Worm (Caenorhabditis elegans) whole organism, L2 larva: Measurements from ENCODE around the gene C31A11.13.
A peak's percentile ranks its signal among the peaks of the same experiment; 100 is the strongest.

ENCODE experiments used
- C34F6.9 ChIP-seq: fragments of 150-350 bp; optimal IDR thresholded peaks from 2 replicates; lab custom pipeline; 2014; ENCODE audit warnings: missing biosample characterization, missing genetic modification characterization
- F13H6.1 ChIP-seq: sonication (generic microtip); optimal IDR thresholded peaks from 2 replicates; lab custom pipeline; 2016; ENCODE audit warnings: missing genetic modification characterization, missing compliant biosample characterization
- R02D3.7 ChIP-seq: fragments of 150-350 bp; optimal IDR thresholded peaks from 2 replicates; lab custom pipeline; 2014; ENCODE audit warnings: missing biosample characterization, missing genetic modification characterization
- Y55F3AM.14 ChIP-seq: fragments of 200-800 bp; sonication (Bioruptor generic); optimal IDR thresholded peaks from 2 replicates; lab custom pipeline; 2018; ENCODE audit warnings: mild to moderate bottlenecking, missing genetic modification characterization, missing compliant biosample characterization
- alr-1 ChIP-seq: fragments of 150-350 bp; optimal IDR thresholded peaks from 2 replicates; lab custom pipeline; 2014; ENCODE audit warnings: missing biosample characterization, missing genetic modification characterization
- aly-2 ChIP-seq: fragments of 150-350 bp; optimal IDR thresholded peaks from 2 replicates; lab custom pipeline; 2014; ENCODE audit warnings: missing biosample characterization, missing genetic modification characterization
- ama-1 ChIP-seq: fragments of 150-350 bp; optimal IDR thresholded peaks from 2 replicates; lab custom pipeline; 2018; ENCODE audit warnings: inconsistent platforms
- blmp-1 ChIP-seq: sonication (generic microtip); optimal IDR thresholded peaks from 2 replicates; lab custom pipeline; 2017; ENCODE audit warnings: missing genetic modification characterization, mild to moderate bottlenecking, missing compliant biosample characterization, antibody characterized with exemption, moderate library complexity; ENCODE audit not compliant: insufficient read depth
- ceh-16 ChIP-seq: fragments of 150-350 bp; optimal IDR thresholded peaks from 2 replicates; lab custom pipeline; 2014; ENCODE audit warnings: missing biosample characterization, missing genetic modification characterization
- ceh-82 ChIP-seq: fragments of 150-350 bp; optimal IDR thresholded peaks from 2 replicates; lab custom pipeline; 2014; ENCODE audit warnings: missing biosample characterization, missing genetic modification characterization
- crh-2 ChIP-seq: sonication (generic microtip); optimal IDR thresholded peaks from 2 replicates; lab custom pipeline; 2017; ENCODE audit warnings: missing biosample characterization, missing genetic modification characterization
- fos-1 ChIP-seq: fragments of 150-350 bp; optimal IDR thresholded peaks from 2 replicates; lab custom pipeline; 2014; ENCODE audit warnings: missing biosample characterization, missing genetic modification characterization
- gmeb-1 ChIP-seq: fragments of 150-350 bp; optimal IDR thresholded peaks from 2 replicates; lab custom pipeline; 2014; ENCODE audit warnings: missing biosample characterization, missing genetic modification characterization
- lin-11 ChIP-seq: fragments of 150-350 bp; sonication (generic microtip); optimal IDR thresholded peaks from 2 replicates; lab custom pipeline; 2014; ENCODE audit warnings: missing biosample characterization, missing genetic modification characterization, inconsistent platforms, mixed read lengths
- lin-39 ChIP-seq: fragments of 150-350 bp; optimal IDR thresholded peaks from 2 replicates; lab custom pipeline; 2014; ENCODE audit warnings: missing biosample characterization, missing genetic modification reagents, missing genetic modification characterization
- lsy-2 ChIP-seq, 2 experiments: fragments of 150-350 bp in 1 of 2; sonication (generic microtip) in 1 of 2; optimal IDR thresholded peaks; 2 replicates each; lab custom pipeline; 2014 to 2017; ENCODE audit warnings: missing biosample characterization in 2 of 2, missing genetic modification characterization in 2 of 2
- mab-5 ChIP-seq: fragments of 150-350 bp; optimal IDR thresholded peaks from 2 replicates; lab custom pipeline; 2014; ENCODE audit warnings: missing biosample characterization, missing genetic modification characterization
- mbf-1 ChIP-seq: sonication (generic microtip); optimal IDR thresholded peaks from 2 replicates; lab custom pipeline; 2017; ENCODE audit warnings: missing biosample characterization, missing genetic modification characterization
- mdl-1 ChIP-seq, 2 experiments: fragments of 150-350 bp in 1 of 2; sonication (generic microtip) in 1 of 2; optimal IDR thresholded peaks; 2 replicates each; lab custom pipeline; 2017; ENCODE audit warnings: missing biosample characterization in 2 of 2, missing genetic modification characterization in 2 of 2
- nhr-11 ChIP-seq: fragments of 150-350 bp; optimal IDR thresholded peaks from 2 replicates; lab custom pipeline; 2014; ENCODE audit warnings: missing biosample characterization, missing genetic modification characterization
- nhr-21 ChIP-seq: fragments of 150-350 bp; optimal IDR thresholded peaks from 2 replicates; lab custom pipeline; 2014; ENCODE audit warnings: missing biosample characterization, missing genetic modification characterization
- nhr-237 ChIP-seq: fragments of 150-350 bp; optimal IDR thresholded peaks from 2 replicates; lab custom pipeline; 2014; ENCODE audit warnings: missing biosample characterization, missing genetic modification characterization
- nhr-25 ChIP-seq: fragments of 150-350 bp; sonication (generic microtip); optimal IDR thresholded peaks from 3 replicates; lab custom pipeline; 2014; ENCODE audit warnings: missing biosample characterization, missing genetic modification characterization
- nhr-77 ChIP-seq: fragments of 150-350 bp; optimal IDR thresholded peaks from 2 replicates; lab custom pipeline; 2014; ENCODE audit warnings: missing biosample characterization, missing genetic modification characterization
- sem-4 ChIP-seq: fragments of 150-350 bp; optimal IDR thresholded peaks from 2 replicates; lab custom pipeline; 2014; ENCODE audit warnings: missing biosample characterization, missing genetic modification reagents, missing genetic modification characterization
- skn-1 ChIP-seq: sonication (generic microtip); optimal IDR thresholded peaks from 2 replicates; lab custom pipeline; 2017; ENCODE audit warnings: missing biosample characterization, missing genetic modification characterization
- sma-3 ChIP-seq: sonication (generic microtip); optimal IDR thresholded peaks from 2 replicates; lab custom pipeline; 2016; ENCODE audit warnings: missing genetic modification reagents, missing genetic modification characterization, missing compliant biosample characterization
- sma-9 ChIP-seq, 2 experiments: fragments of 150-350 bp in 1 of 2; sonication (generic microtip) in 1 of 2; optimal IDR thresholded peaks; 2 replicates each; lab custom pipeline; 2014 to 2016; ENCODE audit warnings: missing genetic modification characterization in 2 of 2, mild to moderate bottlenecking in 1 of 2, missing biosample characterization in 1 of 2, missing compliant biosample characterization in 1 of 2, missing genetic modification reagents in 1 of 2, moderate library complexity in 1 of 2
- unc-55 ChIP-seq: fragments of 150-350 bp; sonication (generic microtip); optimal IDR thresholded peaks from 3 replicates; lab custom pipeline; 2014; ENCODE audit warnings: missing biosample characterization, missing genetic modification reagents, missing genetic modification characterization
- ztf-1 ChIP-seq: fragments of 200-800 bp; sonication (Bioruptor generic); conservative IDR thresholded peaks from 2 replicates; pipeline ENCODE4 v1.3.6; 2022; ENCODE audit warnings: missing genetic modification characterization, missing compliant biosample characterization
- ztf-4 ChIP-seq: fragments of 150-350 bp; optimal IDR thresholded peaks from 2 replicates; lab custom pipeline; 2014; ENCODE audit warnings: missing biosample characterization, missing genetic modification characterization

Gene C31A11.13

DNA sequence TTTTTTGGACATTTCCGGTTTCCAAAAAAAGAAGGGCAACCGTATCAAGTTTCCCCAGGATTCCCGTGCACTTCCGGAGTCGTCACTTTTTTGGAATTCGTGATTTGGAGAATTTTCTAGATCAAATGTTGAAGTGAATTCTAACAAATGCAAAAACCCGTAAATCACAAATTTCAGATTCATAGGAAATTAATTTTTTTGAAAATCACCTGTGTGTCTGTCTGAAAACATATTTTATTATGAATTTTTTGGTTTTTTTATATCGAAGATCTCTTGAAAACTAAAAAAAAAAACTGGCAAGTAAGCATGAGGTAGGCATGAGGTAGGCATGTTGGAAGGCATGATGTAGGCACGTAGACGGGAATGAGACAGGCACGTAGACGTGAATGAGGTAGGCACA, 47.7 kb upstream of the C31A11.13 start:
- no peak for TF ChIP-seq ama-1 (lab: Kevin White, UChicago)
- TF ChIP-seq sem-4 = no peak
- TF ChIP-seq nhr-77 = no peak
- TF ChIP-seq ceh-82 (tag; lab: Kevin White, UChicago) = no peak
- TF ChIP-seq nhr-25 (tag; lab: Kevin White, UChicago) = no peak
- no peak for TF ChIP-seq unc-55 (GFP tag; lab: Kevin White, UChicago)
- no peak for TF ChIP-seq C34F6.9 (tag; lab: Kevin White, UChicago)
- no peak for TF ChIP-seq alr-1 (tag; lab: Kevin White, UChicago)
- TF ChIP-seq ztf-1 (GFP tag; lab: Robert Waterston, UW) = no peak
- no peak for TF ChIP-seq nhr-21 (tag; lab: Kevin White, UChicago)
- no peak for TF ChIP-seq ceh-16 (tag; lab: Kevin White, UChicago)
- no peak for TF ChIP-seq Y55F3AM.14 (GFP tag; lab: Kevin White, UChicago)
- no peak for TF ChIP-seq aly-2 (tag; lab: Kevin White, UChicago)
- no peak for TF ChIP-seq nhr-11 (tag; lab: Kevin White, UChicago)
- no peak for TF ChIP-seq skn-1 (tag; lab: Kevin White, UChicago)

DNA sequence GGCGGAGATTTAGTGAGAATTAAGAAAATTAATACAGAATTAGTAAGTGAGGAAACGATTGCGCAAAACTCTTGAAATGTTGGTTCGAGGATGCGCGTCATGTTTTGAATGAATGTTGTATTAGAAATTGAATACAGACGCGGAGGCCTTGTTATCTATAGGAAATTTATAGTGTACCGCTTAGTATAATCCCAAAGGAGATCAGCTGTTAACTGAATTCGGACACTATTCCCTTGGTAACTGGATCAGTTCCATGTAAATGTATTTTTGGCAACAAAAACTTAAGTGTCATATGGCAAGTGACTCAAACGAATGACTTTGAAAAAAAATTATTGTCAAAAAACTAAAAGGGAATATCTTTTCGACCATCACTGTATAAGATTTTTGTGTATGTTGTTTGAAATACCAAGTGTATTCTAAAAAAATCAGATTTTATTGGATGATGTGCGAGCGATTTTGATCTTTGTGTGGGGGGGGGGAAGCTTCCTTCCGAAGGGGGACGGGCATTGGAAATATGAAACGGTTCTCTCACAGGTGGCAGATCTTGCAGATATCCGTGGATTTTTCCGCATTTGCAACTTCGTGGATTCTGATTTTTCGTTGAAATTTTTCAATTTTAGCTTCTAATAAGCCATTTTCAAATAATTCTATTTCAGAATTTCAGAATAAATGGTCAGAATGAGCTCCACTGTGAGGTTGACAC, 44.2 kb upstream of the C31A11.13 start, which contains the start of the genes W08G11.5 and W08G11.1:
Gene W08G11.5, minus strand, starts transcription at position 101 of the 703 bp plus-strand sequence.
Gene W08G11.1, plus strand, starts transcription at position 653 of the 703 bp plus-strand sequence.
- TF ChIP-seq ceh-16 (tag; lab: Kevin White, UChicago) = no peak
- TF ChIP-seq sma-3 (GFP tag; lab: Kevin White, UChicago) = no peak
- TF ChIP-seq fos-1 (tag; lab: Kevin White, UChicago) = no peak
- no peak for TF ChIP-seq nhr-77
- no peak for TF ChIP-seq unc-55 (GFP tag; lab: Kevin White, UChicago)
- no peak for TF ChIP-seq gmeb-1 (tag; lab: Kevin White, UChicago)
- TF ChIP-seq mbf-1 (tag; lab: Kevin White, UChicago) = no peak
- TF ChIP-seq nhr-237 (tag; lab: Kevin White, UChicago) = no peak
- TF ChIP-seq C34F6.9 (tag; lab: Kevin White, UChicago) = no peak
- no peak for TF ChIP-seq lin-11
- no peak for TF ChIP-seq lsy-2 (tag; optimal IDR thresholded peaks at IDR 0.05; lab: Kevin White, UChicago)
- no peak for TF ChIP-seq mab-5 (tag; lab: Kevin White, UChicago)
- no peak for TF ChIP-seq R02D3.7 (tag; lab: Kevin White, UChicago)
- no peak for TF ChIP-seq ama-1 (lab: Kevin White, UChicago)
- TF ChIP-seq lin-39 = no peak
- TF ChIP-seq F13H6.1 (tag; lab: Kevin White, UChicago) = no peak
- no peak for TF ChIP-seq ceh-82 (tag; lab: Kevin White, UChicago)
- no peak for TF ChIP-seq aly-2 (tag; lab: Kevin White, UChicago)
- TF ChIP-seq skn-1 (tag; lab: Kevin White, UChicago) = no peak

DNA sequence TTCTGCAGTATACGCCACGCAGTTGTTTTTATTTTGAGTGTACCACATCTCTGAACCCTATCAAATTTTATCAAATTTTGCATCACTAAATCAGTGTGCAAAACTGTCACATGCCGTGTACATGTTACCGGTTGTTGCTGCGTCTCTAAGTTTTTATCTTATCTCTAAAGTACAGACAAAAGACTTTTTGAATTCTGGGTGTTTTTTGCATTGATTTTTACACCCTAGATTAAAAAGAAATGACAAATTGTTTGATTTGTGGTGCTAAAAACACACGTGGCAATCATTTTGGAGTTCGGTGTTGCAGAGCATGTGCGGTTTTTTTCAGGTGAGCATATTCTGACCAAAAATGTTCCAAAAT, 39.9 kb upstream of the C31A11.13 start, which contains the start of gene nhr-193:
Gene nhr-193, plus strand, starts transcription at position 51 of the 361 bp plus-strand sequence.
- TF ChIP-seq sma-9 (GFP tag; optimal IDR thresholded peaks at IDR 0.05; lab: Kevin White, UChicago) (peak; percentile 48), sma-9 (tag; optimal IDR thresholded peaks at IDR 0.05; lab: Kevin White, UChicago) (no peak), mdl-1 (tag; optimal IDR thresholded peaks at IDR 0.05; lab: Kevin White, UChicago) (no peak), fos-1 (tag; lab: Kevin White, UChicago) (peak; percentile 8), ztf-4 (tag; lab: Kevin White, UChicago) (no peak), crh-2 (peak; percentile 15), blmp-1 (no peak)

DNA sequence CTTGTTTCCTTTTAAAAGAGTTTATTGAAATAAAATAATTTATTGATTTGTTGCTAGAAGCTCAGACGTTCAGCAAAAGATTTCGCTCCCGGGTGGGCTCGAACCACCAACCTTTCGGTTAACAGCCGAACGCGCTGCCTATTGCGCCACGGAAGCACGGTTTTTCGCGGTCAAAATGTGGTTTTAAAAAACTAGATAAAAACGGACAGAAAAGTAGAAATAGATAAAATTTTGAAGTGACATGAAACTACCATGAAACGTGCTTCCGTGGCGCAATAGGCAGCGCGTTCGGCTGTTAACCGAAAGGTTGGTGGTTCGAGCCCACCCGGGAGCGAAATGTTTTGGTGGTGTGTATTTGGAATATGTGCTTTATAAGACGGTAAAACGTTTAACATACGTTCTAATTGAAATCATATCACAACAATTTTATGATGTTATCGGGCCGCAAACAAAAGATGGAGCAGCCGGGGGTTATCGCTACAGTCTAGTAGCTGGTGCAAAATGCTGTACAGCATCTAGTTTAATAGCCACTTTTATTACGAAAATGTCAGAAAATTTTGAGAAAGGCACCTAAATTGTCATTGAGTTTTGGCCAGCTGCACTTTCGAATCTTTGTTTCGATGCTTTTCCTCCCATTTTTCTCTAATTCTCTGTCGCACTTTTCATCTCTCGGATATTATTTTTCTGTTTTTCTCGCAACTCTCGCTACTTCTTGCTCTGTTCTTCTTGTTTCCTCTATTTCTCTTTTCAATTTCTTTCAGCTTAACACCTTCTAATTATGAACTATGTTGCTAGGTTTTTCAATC, 36.1 kb upstream of the C31A11.13 start, which contains the start of gene slc-9B.2:
Gene slc-9B.2, plus strand, starts transcription at position 756 of the 806 bp plus-strand sequence.
- TF ChIP-seq unc-55 (GFP tag; lab: Kevin White, UChicago) = peak; percentile 63
- TF ChIP-seq, all 48 proteins: peak for 1; not testable (repeated sequence) for 47
